Worm (Caenorhabditis elegans): Measurements from ENCODE around the gene C07C7.1.

Gene C07C7.1

ce11 chrIV:9159863-9160262, 24.8 kb upstream of the C07C7.1 start:
- TF ChIP-seq pha-4 (GFP tag; IDR thresholded peaks at IDR 0.05) = no peak
- TF ChIP-seq pha-4 (tag; optimal IDR thresholded peaks at IDR 0.05) = no peak
- TF ChIP-seq dmd-6 (GFP tag; IDR thresholded peaks at IDR 0.05) = peak; percentile 96
- TF ChIP-seq nhr-28 (tag; optimal IDR thresholded peaks at IDR 0.05) = peak; percentile 79
- peak; percentile 57 for TF ChIP-seq nhr-77 (tag; optimal IDR thresholded peaks at IDR 0.05)
- no peak for TF ChIP-seq ceh-62 (tag; optimal IDR thresholded peaks at IDR 0.05)
- TF ChIP-seq tra-1 (GFP tag; IDR thresholded peaks at IDR 0.05) = peak; percentile 54; the same call in 1 of the 2 replicates
- peak; percentile 84 for TF ChIP-seq php-3 (GFP tag; IDR thresholded peaks at IDR 0.05)
- TF ChIP-seq daf-16 (GFP tag; optimal IDR thresholded peaks at IDR 0.05) = no peak
- TF ChIP-seq daf-16 (tag; optimal IDR thresholded peaks at IDR 0.05) = peak; percentile 93
- TF ChIP-seq pqm-1 (tag; optimal IDR thresholded peaks at IDR 0.05) = peak; percentile 96
- TF ChIP-seq hlh-11 (tag; optimal IDR thresholded peaks at IDR 0.05) = peak; percentile 79
- no peak for TF ChIP-seq R02D3.7 (tag; optimal IDR thresholded peaks at IDR 0.05)
- no peak for TF ChIP-seq mxl-3 (GFP tag; optimal IDR thresholded peaks at IDR 0.05)

- no peak for TF ChIP-seq ZK337.2 (GFP tag; IDR thresholded peaks at IDR 0.05)
Observed at ce11 chrIV:9165027-9165426, 19.6 kb upstream of the C07C7.1 start, which contains the start of gene pcp-2. TSS of gene pcp-2 (minus strand) at chrIV:9165127.

ce11 chrIV:9165681-9166080, 19.0 kb upstream of the C07C7.1 start, which contains the start of gene C07C7.3:
TSS of gene C07C7.3 (plus strand) at chrIV:9166051.
- TF ChIP-seq daf-16 (GFP tag; optimal IDR thresholded peaks at IDR 0.05) = no peak
- peak; percentile 53 for TF ChIP-seq daf-16 (tag; optimal IDR thresholded peaks at IDR 0.05)
- TF ChIP-seq daf-8 (GFP tag; IDR thresholded peaks at IDR 0.05) = no peak
- TF ChIP-seq php-3 (GFP tag; IDR thresholded peaks at IDR 0.05) = peak; percentile 97
- TF ChIP-seq nhr-11 (tag; optimal IDR thresholded peaks at IDR 0.05) = no peak
- TF ChIP-seq pqm-1 (tag; optimal IDR thresholded peaks at IDR 0.05) = peak; percentile 31

- TF ChIP-seq Y5F2A.4 (GFP tag; optimal IDR thresholded peaks at IDR 0.05) (no peak), ceh-32 (tag; optimal IDR thresholded peaks at IDR 0.05; ENCODE audit: poor library complexity) (no peak), nhr-102 (tag; optimal IDR thresholded peaks at IDR 0.05) (no peak), F44E2.7 (GFP tag; IDR thresholded peaks at IDR 0.05) (no peak), fkh-10 (GFP tag; optimal IDR thresholded peaks at IDR 0.05) (peak; percentile 75), dmd-8 (GFP tag; IDR thresholded peaks at IDR 0.05) (no peak), ctbp-1 (GFP tag; IDR thresholded peaks at IDR 0.05) (no peak)
Observed at ce11 chrIV:9169764-9170163, 14.9 kb upstream of the C07C7.1 start.

ce11 chrIV:9191183-9191582, 6.5 kb downstream of the C07C7.1 start:
- TF ChIP-seq gei-8 (GFP tag; optimal IDR thresholded peaks at IDR 0.05) (peak; percentile 72), aha-1 (tag) (peak; percentile 87), dpl-1 (GFP tag; optimal IDR thresholded peaks at IDR 0.05) (peak; percentile 50), fkh-10 (GFP tag; optimal IDR thresholded peaks at IDR 0.05) (peak; percentile 40), ctbp-1 (GFP tag; IDR thresholded peaks at IDR 0.05) (peak; percentile 85), F37D6.2 (tag; optimal IDR thresholded peaks at IDR 0.05) (peak; percentile 12), R02D3.7 (tag; optimal IDR thresholded peaks at IDR 0.05) (no peak), unc-62 (GFP tag; optimal IDR thresholded peaks at IDR 0.05 in 1 of 2) (peak in 1 of 2 experiments; percentile 91), unc-62 (tag; optimal IDR thresholded peaks at IDR 0.05) (no peak), mes-2 (tag; optimal IDR thresholded peaks at IDR 0.05; ENCODE audit: poor library complexity, severe bottlenecking) (peak; percentile 88), arid-1 (GFP tag; conservative IDR thresholded peaks at IDR 0.05) (peak; percentile 81), madf-5 (GFP tag; IDR thresholded peaks at IDR 0.05) (peak; percentile 42 to 56; a peak in 2 of 4 replicates), zip-2 (tag; optimal IDR thresholded peaks at IDR 0.05) (peak; percentile 44), F26F4.8 (GFP tag; conservative IDR thresholded peaks at IDR 0.05) (0 out of 2 replicates have a peak, but pooled peaks have one; percentile 60), zfp-3 (GFP tag; conservative IDR thresholded peaks at IDR 0.05) (peak; percentile 54; the same call in 1 of the 2 replicates), zip-11 (GFP tag; IDR thresholded peaks at IDR 0.05) (peak; percentile 81; the same call in 1 of the 2 replicates), hif-1 (tag; optimal IDR thresholded peaks at IDR 0.05) (no peak), Y105C5A.15 (GFP tag; IDR thresholded peaks at IDR 0.05) (peak; percentile 83), nhr-102 (tag; optimal IDR thresholded peaks at IDR 0.05) (no peak), unc-130 (GFP tag; optimal IDR thresholded peaks at IDR 0.05) (peak; percentile 66), ztf-7 (tag; optimal IDR thresholded peaks at IDR 0.05) (peak; percentile 62), F49E8.2 (tag; optimal IDR thresholded peaks at IDR 0.05; ENCODE audit: borderline replicate concordance) (peak; percentile 45), jun-1 (tag; optimal IDR thresholded peaks at IDR 0.05) (no peak), mxl-3 (GFP tag; optimal IDR thresholded peaks at IDR 0.05) (peak; percentile 90), F10B5.3 (tag; optimal IDR thresholded peaks at IDR 0.05) (no peak), pha-4 (GFP tag; IDR thresholded peaks at IDR 0.05) (peak; percentile 81), pha-4 (tag; optimal IDR thresholded peaks at IDR 0.05) (no peak)

All from whole organism, L4 larva.